Fruit fly (Drosophila melanogaster): ENCODE measurements around the gene CG46458.

- no peak for TF ChIP-seq CG8478 (optimal IDR thresholded peaks at IDR 0.05)
- TF ChIP-seq CTCF (optimal IDR thresholded peaks at IDR 0.05), result no peak
These were observed 8.5 kb upstream of the CG46458 start for dm6 chr3R:6966557-6967093.
